Fruit fly (Drosophila melanogaster) whole organism, embryonic: ENCODE results near the gene LysRS.
A peak's percentile ranks its signal among the peaks of the same experiment; 100 is the strongest.

Experiments used
- Asciz ChIP-seq: fragments of 200-800 bp; sonication (Bioruptor generic); optimal IDR thresholded peaks from 2 replicates; lab custom pipeline; 2017; ENCODE audit warnings: missing biosample characterization, mild to moderate bottlenecking, missing genetic modification characterization, missing genetic modification reagents
- Blimp-1 ChIP-seq: fragments of 200-800 bp; sonication (Bioruptor generic); optimal IDR thresholded peaks from 3 replicates; lab custom pipeline; 2018; ENCODE audit warnings: missing biosample characterization, missing genetic modification characterization, mild to moderate bottlenecking, moderate library complexity, missing genetic modification reagents
- CG10366 ChIP-seq: fragments of 200-800 bp; sonication (Bioruptor generic); IDR thresholded peaks from 2 replicates; pipeline ENCODE4 v1.3.6; 2022; ENCODE audit warnings: missing biosample characterization, missing genetic modification characterization
- CG10462 ChIP-seq: fragments of 200-800 bp; sonication (Bioruptor generic); optimal IDR thresholded peaks from 2 replicates; lab custom pipeline; 2016; ENCODE audit warnings: missing biosample characterization, missing genetic modification characterization
- CG10543 ChIP-seq: fragments of 200-800 bp; sonication (Bioruptor generic); optimal IDR thresholded peaks from 3 replicates; lab custom pipeline; 2017; ENCODE audit warnings: missing biosample characterization, mild to moderate bottlenecking, missing genetic modification characterization, moderate library complexity
- CG11247 ChIP-seq: fragments of 200-800 bp; sonication (Bioruptor generic); IDR thresholded peaks from 2 replicates; pipeline ENCODE4 v1.3.6; 2022; ENCODE audit warnings: missing biosample characterization, missing genetic modification characterization
- CG11504 ChIP-seq: fragments of 200-800 bp; sonication (Bioruptor generic); optimal IDR thresholded peaks from 3 replicates; lab custom pipeline; 2019; ENCODE audit warnings: missing biosample characterization, mild to moderate bottlenecking, missing genetic modification characterization, moderate library complexity
- CG12071 ChIP-seq: fragments of 200-800 bp; sonication (Bioruptor generic); optimal IDR thresholded peaks from 3 replicates; lab custom pipeline; 2018; ENCODE audit warnings: missing biosample characterization, mild to moderate bottlenecking, missing genetic modification characterization
- CG12744 ChIP-seq: fragments of 200-800 bp; sonication (Bioruptor generic); optimal IDR thresholded peaks from 2 replicates; lab custom pipeline; 2016; ENCODE audit warnings: missing biosample characterization, missing genetic modification characterization
- CG12769 ChIP-seq: fragments of 200-800 bp; sonication (Bioruptor generic); optimal IDR thresholded peaks from 2 replicates; lab custom pipeline; 2019; ENCODE audit warnings: missing biosample characterization, mild to moderate bottlenecking, missing genetic modification characterization, moderate library complexity
- CG14441 ChIP-seq: fragments of 200-800 bp; sonication (Bioruptor generic); IDR thresholded peaks from 2 replicates; pipeline ENCODE4 v1.3.6; 2022; ENCODE audit warnings: missing biosample characterization, missing genetic modification characterization
- CG14710 ChIP-seq: fragments of 200-800 bp; sonication (Bioruptor generic); optimal IDR thresholded peaks from 3 replicates; lab custom pipeline; 2019; ENCODE audit warnings: missing biosample characterization, mild to moderate bottlenecking, missing genetic modification characterization, moderate library complexity
- CG14965 ChIP-seq: fragments of 200-800 bp; sonication (Bioruptor generic); optimal IDR thresholded peaks from 2 replicates; lab custom pipeline; 2016; ENCODE audit warnings: missing biosample characterization, missing genetic modification characterization, borderline replicate concordance
- CG16815 ChIP-seq: fragments of 200-800 bp; sonication (Bioruptor generic); optimal IDR thresholded peaks from 3 replicates; lab custom pipeline; 2017; ENCODE audit warnings: missing biosample characterization, mild to moderate bottlenecking, missing genetic modification characterization
- CG17385 ChIP-seq: fragments of 200-800 bp; sonication (Bioruptor generic); optimal IDR thresholded peaks from 3 replicates; lab custom pipeline; 2018; ENCODE audit warnings: missing biosample characterization, mild to moderate bottlenecking, missing genetic modification characterization
- CG18599 ChIP-seq: fragments of 200-800 bp; sonication (Bioruptor generic); optimal IDR thresholded peaks from 3 replicates; lab custom pipeline; 2017; ENCODE audit warnings: missing biosample characterization, missing genetic modification characterization, mild to moderate bottlenecking, moderate library complexity, missing genetic modification reagents
- CG2889 ChIP-seq: fragments of 200-800 bp; sonication (Bioruptor generic); IDR thresholded peaks from 3 replicates; pipeline ENCODE4 v1.3.6; 2022; ENCODE audit warnings: missing biosample characterization, missing genetic modification characterization
- CG32767 ChIP-seq: fragments of 200-800 bp; sonication (Bioruptor generic); IDR thresholded peaks from 2 replicates; pipeline ENCODE4 v1.3.6; 2022; ENCODE audit warnings: missing biosample characterization, missing genetic modification characterization
- CG34422 ChIP-seq: fragments of 200-800 bp; sonication (Bioruptor generic); IDR thresholded peaks from 3 replicates; pipeline ENCODE4 v1.3.6; 2022; ENCODE audit warnings: missing biosample characterization, missing genetic modification characterization
- CG4360 ChIP-seq: fragments of 200-800 bp; sonication (Bioruptor generic); IDR thresholded peaks from 2 replicates; pipeline ENCODE4 v1.3.6; 2022; ENCODE audit warnings: missing biosample characterization, missing genetic modification characterization
- CG4730 ChIP-seq: fragments of 200-800 bp; sonication (Bioruptor generic); IDR thresholded peaks from 2 replicates; pipeline ENCODE4 v1.3.6; 2022; ENCODE audit warnings: missing biosample characterization, missing genetic modification characterization
- CG9609 ChIP-seq: fragments of 200-800 bp; sonication (Bioruptor generic); optimal IDR thresholded peaks from 3 replicates; lab custom pipeline; 2016; ENCODE audit warnings: missing biosample characterization, missing genetic modification characterization
- CG9932 ChIP-seq: fragments of 200-800 bp; sonication (Bioruptor generic); IDR thresholded peaks from 2 replicates; pipeline ENCODE4 v1.3.6; 2022; ENCODE audit warnings: missing biosample characterization, missing genetic modification characterization
- CoRest ChIP-seq: fragments of 200-800 bp; sonication (Bioruptor generic); optimal IDR thresholded peaks from 3 replicates; lab custom pipeline; 2018; ENCODE audit warnings: missing biosample characterization, mild to moderate bottlenecking, missing genetic modification characterization, moderate library complexity
- Ets65A ChIP-seq: fragments of 200-800 bp; sonication (Bioruptor generic); peaks from one replicate; lab custom pipeline; 2016; ENCODE audit warnings: missing biosample characterization, missing genetic modification characterization
- HLH4C ChIP-seq: fragments of 200-800 bp; sonication (Bioruptor generic); IDR thresholded peaks from 3 replicates; pipeline ENCODE4 v1.3.6; 2022; ENCODE audit warnings: missing biosample characterization, missing genetic modification characterization; ENCODE audit not compliant: partially characterized antibody
- Optix ChIP-seq: fragments of 200-800 bp; sonication (Bioruptor generic); IDR thresholded peaks from 3 replicates; pipeline ENCODE4 v1.3.6; 2022; ENCODE audit warnings: missing biosample characterization, missing genetic modification characterization
- TFAM ChIP-seq: fragments of 200-800 bp; sonication (Bioruptor generic); optimal IDR thresholded peaks from 2 replicates; lab custom pipeline; 2017; ENCODE audit warnings: missing biosample characterization, missing genetic modification characterization, inconsistent platforms
- Vsx1 ChIP-seq: fragments of 200-800 bp; sonication (Bioruptor generic); optimal IDR thresholded peaks from 2 replicates; lab custom pipeline; 2017; ENCODE audit warnings: missing biosample characterization, mild to moderate bottlenecking, missing genetic modification characterization, missing genetic modification reagents
- bowl ChIP-seq: fragments of 200-800 bp; sonication (Bioruptor generic); IDR thresholded peaks from 2 replicates; pipeline ENCODE4 v1.3.6; 2022; ENCODE audit warnings: missing biosample characterization, missing genetic modification characterization
- br ChIP-seq: fragments of >200 bp; optimal IDR thresholded peaks from 2 replicates; lab custom pipeline; 2017
- chn ChIP-seq: fragments of 200-800 bp; sonication (Bioruptor generic); optimal IDR thresholded peaks from 2 replicates; lab custom pipeline; 2016; ENCODE audit warnings: missing biosample characterization, missing genetic modification characterization
- ci ChIP-seq: fragments of 200-800 bp; sonication (Bioruptor generic); IDR thresholded peaks from 3 replicates; pipeline ENCODE4 v1.3.6; 2022; ENCODE audit warnings: missing biosample characterization, missing genetic modification characterization
- da ChIP-seq: fragments of 200-800 bp; sonication (Bioruptor generic); optimal IDR thresholded peaks from 2 replicates; lab custom pipeline; 2016; ENCODE audit warnings: missing biosample characterization, missing genetic modification characterization
- fd96Cb ChIP-seq: fragments of 200-800 bp; sonication (Bioruptor generic); optimal IDR thresholded peaks from 2 replicates; lab custom pipeline; 2018; ENCODE audit warnings: missing biosample characterization, mild to moderate bottlenecking, missing genetic modification characterization, moderate library complexity
- gcm2 ChIP-seq: fragments of 200-800 bp; sonication (Bioruptor generic); optimal IDR thresholded peaks from 2 replicates; lab custom pipeline; 2016; ENCODE audit warnings: missing biosample characterization, missing genetic modification characterization
- gem ChIP-seq: fragments of 200-800 bp; sonication (Bioruptor generic); optimal IDR thresholded peaks from 2 replicates; lab custom pipeline; 2019; ENCODE audit warnings: missing biosample characterization, mild to moderate bottlenecking, missing genetic modification characterization, moderate library complexity
- ind ChIP-seq: fragments of 200-800 bp; sonication (Bioruptor generic); optimal IDR thresholded peaks from 3 replicates; lab custom pipeline; 2016; ENCODE audit warnings: missing biosample characterization, missing genetic modification characterization
- jumu ChIP-seq: fragments of 200-800 bp; sonication (Bioruptor generic); optimal IDR thresholded peaks from 3 replicates; lab custom pipeline; 2016; ENCODE audit warnings: missing biosample characterization, missing genetic modification characterization
- nmo ChIP-seq: fragments of 200-800 bp; sonication (Bioruptor generic); optimal IDR thresholded peaks from 2 replicates; lab custom pipeline; 2018; ENCODE audit warnings: missing biosample characterization, mild to moderate bottlenecking, missing genetic modification characterization, moderate library complexity
- pb ChIP-seq: fragments of 200-800 bp; sonication (Bioruptor generic); optimal IDR thresholded peaks from 3 replicates; lab custom pipeline; 2016; ENCODE audit warnings: missing biosample characterization, missing genetic modification characterization
- pnt ChIP-seq: fragments of 200-800 bp; sonication (Bioruptor generic); optimal IDR thresholded peaks from 3 replicates; lab custom pipeline; 2016; ENCODE audit warnings: missing biosample characterization, missing genetic modification characterization
- sens ChIP-seq: fragments of 200-800 bp; sonication (Bioruptor generic); peaks from one replicate; lab custom pipeline; 2016; ENCODE audit warnings: missing biosample characterization, missing genetic modification characterization
- sens-2 ChIP-seq: fragments of 200-800 bp; sonication (Bioruptor generic); IDR thresholded peaks from 2 replicates; pipeline ENCODE4 v1.3.6; 2022; ENCODE audit warnings: missing biosample characterization, missing genetic modification characterization
- sim ChIP-seq: fragments of 200-800 bp; sonication (Bioruptor generic); IDR thresholded peaks from 2 replicates; pipeline ENCODE4 v1.3.6; 2022; ENCODE audit warnings: missing biosample characterization, missing genetic modification characterization
- slbo ChIP-seq: fragments of 200-800 bp; sonication (Bioruptor generic); IDR thresholded peaks from 2 replicates; pipeline ENCODE4 v1.3.6; 2022; ENCODE audit warnings: missing biosample characterization, missing genetic modification characterization
- slp2 ChIP-seq: fragments of 200-800 bp; sonication (Bioruptor generic); optimal IDR thresholded peaks from 2 replicates; lab custom pipeline; 2016; ENCODE audit warnings: missing biosample characterization, missing genetic modification characterization
- sob ChIP-seq: fragments of 200-800 bp; sonication (Bioruptor generic); IDR thresholded peaks from 2 replicates; pipeline ENCODE4 v1.3.6; 2022; ENCODE audit warnings: missing biosample characterization, missing genetic modification characterization
- ttk ChIP-seq: fragments of 200-800 bp; sonication (Bioruptor generic); IDR thresholded peaks from 2 replicates; pipeline ENCODE4 v2.1.2; 2022; ENCODE audit warnings: missing biosample characterization, missing genetic modification characterization
- tup ChIP-seq: fragments of 200-800 bp; sonication (Bioruptor generic); optimal IDR thresholded peaks from 2 replicates; lab custom pipeline; 2016; ENCODE audit warnings: missing biosample characterization, mild to moderate bottlenecking, missing genetic modification characterization, moderate library complexity
- wek ChIP-seq: fragments of 200-800 bp; sonication (Bioruptor generic); optimal IDR thresholded peaks from 3 replicates; lab custom pipeline; 2018; ENCODE audit warnings: missing biosample characterization, mild to moderate bottlenecking, missing genetic modification characterization, moderate library complexity

The LysRS gene

DNA sequence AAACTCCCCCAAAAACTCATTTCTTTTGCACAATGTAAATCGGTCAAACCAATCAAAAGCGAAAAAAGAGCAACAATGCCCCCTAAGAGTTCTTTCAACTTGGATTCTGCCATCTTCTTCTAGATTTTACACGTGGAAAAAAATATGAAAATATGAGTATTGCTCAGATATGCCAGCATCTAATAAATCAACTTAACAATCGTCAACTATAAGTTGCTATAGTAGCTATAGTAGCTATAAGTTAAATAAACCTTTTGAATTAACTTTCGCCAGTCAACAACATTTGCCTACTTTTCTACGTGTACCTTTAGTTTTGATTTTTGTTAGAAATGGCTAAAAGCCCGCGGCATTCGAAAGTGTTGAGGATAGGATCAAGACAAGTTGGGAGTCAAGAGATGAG, 44.6 kb upstream of the LysRS start:
- TF ChIP-seq CG10462 (GFP tag; lab: Kevin White, UChicago): no peak
- TF ChIP-seq tup (GFP tag; lab: Kevin White, UChicago): no peak
- TF ChIP-seq CG14965 (GFP tag; lab: Kevin White, UChicago): no peak
- TF ChIP-seq ttk: no peak
- no peak for TF ChIP-seq CG16815 (GFP tag; lab: Kevin White, UChicago)
- TF ChIP-seq CG32767: no peak
- TF ChIP-seq pnt: no peak
- 0 out of 3 replicates have a peak, but pooled peaks have one; percentile 41 for TF ChIP-seq ci (GFP tag; lab: Robert Waterston, UW)
- no peak for TF ChIP-seq CG4730 (GFP tag; lab: Robert Waterston, UW)
- TF ChIP-seq CG12744 (GFP tag; lab: Kevin White, UChicago): no peak
- TF ChIP-seq jumu: no peak
- TF ChIP-seq CG18599 (GFP tag; lab: Kevin White, UChicago): no peak
- no peak for TF ChIP-seq CG9932 (GFP tag; lab: Robert Waterston, UW)
- no peak for TF ChIP-seq CG2889 (GFP tag; lab: Robert Waterston, UW)
- TF ChIP-seq slbo (GFP tag; lab: Robert Waterston, UW): no peak
- no peak for TF ChIP-seq gcm2 (GFP tag; lab: Kevin White, UChicago)
- peak; percentile 48 for TF ChIP-seq CG11504
- TF ChIP-seq Blimp-1 (GFP tag; lab: Kevin White, UChicago): peak; percentile 12
- peak; percentile 0 for TF ChIP-seq gem (tag; lab: Kevin White, UChicago)
- no peak for TF ChIP-seq TFAM (GFP tag; lab: Kevin White, UChicago)
- TF ChIP-seq Asciz (GFP tag; lab: Kevin White, UChicago): no peak
- TF ChIP-seq CG9609 (GFP tag; lab: Kevin White, UChicago): no peak
- no peak for TF ChIP-seq chn (GFP tag; lab: Kevin White, UChicago)
- TF ChIP-seq CG4360 (GFP tag; lab: Robert Waterston, UW): no peak
- TF ChIP-seq HLH4C (GFP tag; lab: Robert Waterston, UW): no peak
- TF ChIP-seq pb (GFP tag; lab: Kevin White, UChicago): no peak
- no peak for TF ChIP-seq CG12071 (GFP tag; lab: Kevin White, UChicago)
- TF ChIP-seq nmo (GFP tag; lab: Kevin White, UChicago): peak; percentile 24
- no peak for TF ChIP-seq CG12769 (tag; lab: Kevin White, UChicago)
- no peak for TF ChIP-seq sens (GFP tag; lab: Kevin White, UChicago)
- no peak for TF ChIP-seq br (lab: Kevin White, UChicago)

DNA sequence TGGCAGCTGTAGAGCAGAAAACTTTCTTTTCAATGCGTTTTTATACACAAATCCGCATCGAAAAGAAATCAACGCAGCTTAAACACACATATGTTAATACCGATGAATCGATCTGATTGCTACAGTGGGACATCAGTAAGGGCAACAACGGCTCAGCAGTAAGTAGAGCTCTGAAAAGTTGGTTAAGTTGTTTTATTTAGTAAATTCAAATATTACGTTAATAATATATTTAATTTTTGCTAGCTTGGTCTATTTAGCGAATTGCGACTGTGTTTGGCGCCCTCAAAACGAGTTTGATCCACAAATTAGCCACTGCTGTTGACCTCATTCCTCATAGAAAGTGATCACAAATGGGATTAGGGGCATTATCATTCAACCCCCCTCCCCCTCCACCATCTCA, 43.3 kb upstream of the LysRS start:
- TF ChIP-seq chn (GFP tag; lab: Kevin White, UChicago) (peak; percentile 14), da (no peak), CG10543 (no peak), CG34422 (GFP tag; lab: Robert Waterston, UW) (peak; percentile 61; the same call in 1 of the 3 replicates), slp2 (GFP tag; lab: Kevin White, UChicago) (no peak), CG2889 (GFP tag; lab: Robert Waterston, UW) (0 out of 3 replicates have a peak, but pooled peaks have one; percentile 32), CG12769 (tag; lab: Kevin White, UChicago) (peak; percentile 61), Optix (GFP tag; lab: Robert Waterston, UW) (peak; percentile 66; the same call in 2 of the 3 replicates), CG14441 (peak; percentile 58), CG17385 (GFP tag; lab: Kevin White, UChicago) (peak; percentile 49), Vsx1 (GFP tag; lab: Kevin White, UChicago) (peak; percentile 81), ind (peak; percentile 59), CG14710 (tag; lab: Kevin White, UChicago) (peak; percentile 21), wek (GFP tag; lab: Kevin White, UChicago) (no peak), Ets65A (GFP tag; lab: Kevin White, UChicago) (peak; percentile 64), sens-2 (GFP tag; lab: Robert Waterston, UW) (peak; percentile 74), CG11247 (GFP tag; lab: Robert Waterston, UW) (peak; percentile 58), br (lab: Kevin White, UChicago) (no peak), nmo (GFP tag; lab: Kevin White, UChicago) (peak; percentile 70), CG10366 (GFP tag; lab: Robert Waterston, UW) (peak; percentile 65), CoRest (peak; percentile 49), sob (GFP tag; lab: Robert Waterston, UW) (peak; percentile 57; the same call in 1 of the 2 replicates), sim (GFP tag; lab: Robert Waterston, UW) (peak; percentile 26; the same call in 1 of the 2 replicates), fd96Cb (tag; lab: Kevin White, UChicago) (peak; percentile 57), bowl (GFP tag; lab: Robert Waterston, UW) (0 out of 2 replicates have a peak, but pooled peaks have one; percentile 28)
